Fruit fly (Drosophila melanogaster): ENCODE results near the gene TfIIEalpha.

The TfIIEalpha gene

DNA sequence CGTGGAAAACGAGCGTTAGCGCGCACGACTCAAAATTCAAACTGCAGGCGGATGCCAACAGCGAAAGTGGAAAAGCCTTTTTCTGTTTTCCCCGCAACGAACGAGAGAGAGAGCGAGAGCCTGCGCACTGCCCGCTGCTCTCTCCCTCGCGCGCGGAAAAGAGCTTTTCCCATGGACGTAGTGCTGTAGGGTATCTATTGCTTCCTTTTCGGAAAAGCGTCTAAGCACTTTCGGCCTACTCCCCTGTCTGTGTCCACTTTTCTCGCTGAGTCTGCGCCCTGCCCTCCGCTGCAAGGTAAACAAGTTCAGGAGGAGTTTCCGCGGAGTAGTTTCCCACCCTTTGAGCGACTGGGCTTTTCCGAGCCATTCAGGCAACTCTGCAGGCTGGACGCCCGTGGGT, 1.5 kb upstream of the TfIIEalpha start, which contains the start of gene CG32085 (continued):
- TF ChIP-seq CG7745 (tag; optimal IDR thresholded peaks at IDR 0.05) (no peak), BtbVII (GFP tag; optimal IDR thresholded peaks at IDR 0.05) (peak; percentile 36), HmgD (GFP tag; optimal IDR thresholded peaks at IDR 0.05) (no peak), CG10979 (tag; optimal IDR thresholded peaks at IDR 0.05) (peak; percentile 31), kni (GFP tag; optimal IDR thresholded peaks at IDR 0.05) (peak; percentile 0), CG15696 (tag; optimal IDR thresholded peaks at IDR 0.05) (no peak), emc (GFP tag; optimal IDR thresholded peaks at IDR 0.05) (no peak), cas (GFP tag; IDR thresholded peaks at IDR 0.05) (peak; percentile 70; the same call in 1 of the 2 replicates), CG17802 (tag; optimal IDR thresholded peaks at IDR 0.05) (no peak), dm (GFP tag; optimal IDR thresholded peaks at IDR 0.05) (peak; percentile 4), CG7271 (tag; optimal IDR thresholded peaks at IDR 0.05) (no peak), Mes4 (GFP tag; optimal IDR thresholded peaks at IDR 0.05) (peak; percentile 3), hth (optimal IDR thresholded peaks at IDR 0.05) (no peak), CG13775 (GFP tag; optimal IDR thresholded peaks at IDR 0.05) (peak; percentile 9), CG1024 (GFP tag; IDR thresholded peaks at IDR 0.05) (no peak; the same call in 1 of the 2 replicates), CG15073 (GFP tag; optimal IDR thresholded peaks at IDR 0.05) (no peak), CG31388 (GFP tag; optimal IDR thresholded peaks at IDR 0.05) (no peak), tio (GFP tag; optimal IDR thresholded peaks at IDR 0.05) (no peak), Nf-YC (tag; optimal IDR thresholded peaks at IDR 0.05) (peak; percentile 39), CG2202 (tag; optimal IDR thresholded peaks at IDR 0.05) (no peak), unpg (GFP tag; optimal IDR thresholded peaks at IDR 0.05) (peak; percentile 35), Poxn (GFP tag; IDR thresholded peaks at IDR 0.05) (no peak), Mrtf (GFP tag; IDR thresholded peaks at IDR 0.05) (peak; percentile 79), HLH3B (GFP tag; IDR thresholded peaks at IDR 0.05) (peak; percentile 68), Hmx (GFP tag; optimal IDR thresholded peaks at IDR 0.05) (no peak), zen2 (GFP tag; IDR thresholded peaks at IDR 0.05; ENCODE audit: partially characterized antibody) (no peak), chn (GFP tag; optimal IDR thresholded peaks at IDR 0.05) (peak; percentile 18), NFAT (GFP tag; IDR thresholded peaks at IDR 0.05) (peak; percentile 84), CG13287 (GFP tag; IDR thresholded peaks at IDR 0.05; ENCODE audit: partially characterized antibody) (peak; percentile 18; the same call in 1 of the 2 replicates), esg (GFP tag; conservative IDR thresholded peaks at IDR 0.05) (no peak), CG16863 (GFP tag; optimal IDR thresholded peaks at IDR 0.05) (peak; percentile 52), CG11696 (GFP tag; IDR thresholded peaks at IDR 0.05) (no peak), Fer2 (tag; optimal IDR thresholded peaks at IDR 0.05) (peak; percentile 4), dati (GFP tag; IDR thresholded peaks at IDR 0.05) (no peak), B-H2 (GFP tag; optimal IDR thresholded peaks at IDR 0.05) (peak; percentile 48), scrt (GFP tag; optimal IDR thresholded peaks at IDR 0.05) (peak; percentile 31), Blimp-1 (GFP tag; optimal IDR thresholded peaks at IDR 0.05) (no peak), ftz-f1 (GFP tag; optimal IDR thresholded peaks at IDR 0.05) (peak; percentile 44), Mad (GFP tag; optimal IDR thresholded peaks at IDR 0.05) (no peak), CG32532 (GFP tag; IDR thresholded peaks at IDR 0.05) (peak; percentile 91), CG15269 (tag; optimal IDR thresholded peaks at IDR 0.05) (peak; percentile 42), CG1602 (GFP tag; optimal IDR thresholded peaks at IDR 0.05) (no peak), CTCF (GFP tag; optimal IDR thresholded peaks at IDR 0.05) (no peak), CG11085 (GFP tag; IDR thresholded peaks at IDR 0.05) (no peak), lab (GFP tag; optimal IDR thresholded peaks at IDR 0.05) (peak; percentile 90), vnd (GFP tag; IDR thresholded peaks at IDR 0.05; ENCODE audit: partially characterized antibody) (no peak), CG32767 (GFP tag; IDR thresholded peaks at IDR 0.05) (0 out of 2 replicates have a peak, but pooled peaks have one; percentile 20), gsb (GFP tag; IDR thresholded peaks at IDR 0.05) (0 out of 2 replicates have a peak, but pooled peaks have one; percentile 49), Atf3 (GFP tag; optimal IDR thresholded peaks at IDR 0.05) (peak; percentile 21), CG6272 (GFP tag; IDR thresholded peaks at IDR 0.05) (peak; percentile 60; the same call in 1 of the 2 replicates), zen (tag; optimal IDR thresholded peaks at IDR 0.05) (no peak), wek (GFP tag; optimal IDR thresholded peaks at IDR 0.05) (no peak)

Data from whole organism, embryonic.